Worm (Caenorhabditis elegans) whole organism, mixed stage, embryonic: ENCODE measurements around the gene sknr-1.
A peak's percentile ranks its signal among the peaks of the same experiment; 100 is the strongest.

Source experiments
- M03D4.4 ChIP-seq: sonication (generic microtip); optimal IDR thresholded peaks from 2 replicates; lab custom pipeline; 2017; ENCODE audit warnings: mild to moderate bottlenecking, missing genetic modification characterization, missing compliant biosample characterization
- bed-3 ChIP-seq: fragments of 200-800 bp; sonication (Bioruptor generic); optimal IDR thresholded peaks from 3 replicates; lab custom pipeline; 2018; ENCODE audit warnings: mild to moderate bottlenecking, missing genetic modification characterization, moderate library complexity, missing compliant biosample characterization
- blmp-1 ChIP-seq: fragments of 150-350 bp; optimal IDR thresholded peaks from 2 replicates; lab custom pipeline; 2014; ENCODE audit warnings: missing biosample characterization, missing genetic modification characterization
- ceh-39 ChIP-seq: fragments of 150-350 bp; optimal IDR thresholded peaks from 2 replicates; lab custom pipeline; 2014; ENCODE audit warnings: missing biosample characterization, missing genetic modification characterization
- ceh-83 ChIP-seq: fragments of 200-800 bp; sonication (Bioruptor generic); optimal IDR thresholded peaks from 2 replicates; lab custom pipeline; 2018; ENCODE audit warnings: mild to moderate bottlenecking, missing genetic modification characterization, missing compliant biosample characterization
- ces-1 ChIP-seq: fragments of 150-350 bp; optimal IDR thresholded peaks from 2 replicates; lab custom pipeline; 2014; ENCODE audit warnings: missing biosample characterization, missing genetic modification reagents, missing genetic modification characterization
- drap-1 ChIP-seq: fragments of 200-800 bp; sonication (Bioruptor generic); optimal IDR thresholded peaks from 3 replicates; lab custom pipeline; 2018; ENCODE audit warnings: mild to moderate bottlenecking, missing genetic modification characterization, missing compliant biosample characterization
- elt-1 ChIP-seq: sonication (generic microtip); optimal IDR thresholded peaks from 2 replicates; lab custom pipeline; 2017; ENCODE audit warnings: missing genetic modification characterization, mild to moderate bottlenecking, missing compliant biosample characterization, antibody characterized with exemption, moderate library complexity, borderline replicate concordance; ENCODE audit not compliant: insufficient read depth
- elt-3 ChIP-seq: fragments of 150-350 bp; optimal IDR thresholded peaks from 2 replicates; lab custom pipeline; 2014; ENCODE audit warnings: missing biosample characterization, missing genetic modification characterization
- flh-1 ChIP-seq: fragments of 200-800 bp; sonication (Bioruptor generic); optimal IDR thresholded peaks from 2 replicates; lab custom pipeline; 2018; ENCODE audit warnings: mild to moderate bottlenecking, missing genetic modification characterization, moderate library complexity, missing compliant biosample characterization
- ham-2 ChIP-seq: fragments of 200-800 bp; sonication (Bioruptor generic); optimal IDR thresholded peaks from 2 replicates; lab custom pipeline; 2018; ENCODE audit warnings: mild to moderate bottlenecking, missing genetic modification characterization, missing compliant biosample characterization
- hlh-1 ChIP-seq: fragments of 150-350 bp; optimal IDR thresholded peaks from 2 replicates; lab custom pipeline; 2014; ENCODE audit warnings: missing biosample characterization, missing genetic modification reagents, missing genetic modification characterization
- lin-13 ChIP-seq: fragments of 150-350 bp; optimal IDR thresholded peaks from 2 replicates; lab custom pipeline; 2014; ENCODE audit warnings: missing biosample characterization, missing genetic modification characterization
- lin-32 ChIP-seq: fragments of 200-800 bp; sonication (Bioruptor generic); optimal IDR thresholded peaks from 2 replicates; lab custom pipeline; 2018; ENCODE audit warnings: mild to moderate bottlenecking, missing genetic modification characterization, missing compliant biosample characterization
- lsy-2 ChIP-seq: fragments of 150-350 bp; optimal IDR thresholded peaks from 2 replicates; lab custom pipeline; 2014; ENCODE audit warnings: missing biosample characterization, missing genetic modification characterization
- mab-5 ChIP-seq: fragments of 150-350 bp; optimal IDR thresholded peaks from 2 replicates; lab custom pipeline; 2014; ENCODE audit warnings: missing biosample characterization, missing genetic modification characterization
- mep-1 ChIP-seq: fragments of 150-350 bp; optimal IDR thresholded peaks from 2 replicates; lab custom pipeline; 2017; ENCODE audit warnings: missing biosample characterization, missing genetic modification reagents, missing genetic modification characterization, inconsistent platforms
- mls-2 ChIP-seq: sonication (generic microtip); optimal IDR thresholded peaks from 2 replicates; lab custom pipeline; 2016; ENCODE audit warnings: mild to moderate bottlenecking, missing genetic modification characterization, moderate library complexity, missing compliant biosample characterization
- nhr-12 ChIP-seq: fragments of 150-350 bp; optimal IDR thresholded peaks from 2 replicates; lab custom pipeline; 2014; ENCODE audit warnings: missing biosample characterization, missing genetic modification characterization
- nhr-2 ChIP-seq: fragments of 150-350 bp; optimal IDR thresholded peaks from 2 replicates; lab custom pipeline; 2014; ENCODE audit warnings: missing biosample characterization, missing genetic modification characterization
- nhr-237 ChIP-seq: fragments of 150-350 bp; optimal IDR thresholded peaks from 2 replicates; lab custom pipeline; 2014; ENCODE audit warnings: missing biosample characterization, missing genetic modification characterization
- nhr-28 ChIP-seq: fragments of 150-350 bp; optimal IDR thresholded peaks from 2 replicates; lab custom pipeline; 2014; ENCODE audit warnings: missing biosample characterization, missing genetic modification characterization
- nhr-76 ChIP-seq: sonication (generic microtip); optimal IDR thresholded peaks from 2 replicates; lab custom pipeline; 2017; ENCODE audit warnings: missing biosample characterization, missing genetic modification characterization
- pha-4 ChIP-seq: fragments of 150-350 bp; optimal IDR thresholded peaks from 2 replicates; lab custom pipeline; 2018; ENCODE audit warnings: missing biosample characterization, missing genetic modification reagents, missing genetic modification characterization
- sem-2 ChIP-seq: fragments of 200-800 bp; sonication (Bioruptor generic); optimal IDR thresholded peaks from 2 replicates; lab custom pipeline; 2018; ENCODE audit warnings: mild to moderate bottlenecking, missing genetic modification characterization, missing compliant biosample characterization
- snpc-4 ChIP-seq: fragments of 150-350 bp; optimal IDR thresholded peaks from 2 replicates; lab custom pipeline; 2014; ENCODE audit warnings: missing biosample characterization, missing genetic modification characterization
- sptf-1 ChIP-seq: sonication (generic microtip); optimal IDR thresholded peaks from 2 replicates; lab custom pipeline; 2017; ENCODE audit warnings: mild to moderate bottlenecking, missing genetic modification characterization, moderate library complexity, missing compliant biosample characterization
- tbx-8 ChIP-seq: fragments of 200-800 bp; sonication (Bioruptor generic); optimal IDR thresholded peaks from 2 replicates; lab custom pipeline; 2018; ENCODE audit warnings: mild to moderate bottlenecking, missing genetic modification characterization, moderate library complexity, missing compliant biosample characterization
- unc-120 ChIP-seq: sonication (generic microtip); optimal IDR thresholded peaks from 2 replicates; lab custom pipeline; 2017; ENCODE audit warnings: missing genetic modification characterization, missing compliant biosample characterization; ENCODE audit not compliant: poor library complexity, severe bottlenecking
- unc-62 ChIP-seq: fragments of 150-350 bp; optimal IDR thresholded peaks from 2 replicates; lab custom pipeline; 2014; ENCODE audit warnings: missing biosample characterization, missing genetic modification reagents, missing genetic modification characterization
- zip-8 ChIP-seq: fragments of 150-350 bp; optimal IDR thresholded peaks from 2 replicates; lab custom pipeline; 2014; ENCODE audit warnings: missing biosample characterization, missing genetic modification characterization
- ztf-11 ChIP-seq: fragments of 150-350 bp; optimal IDR thresholded peaks from 2 replicates; lab custom pipeline; 2014; ENCODE audit warnings: missing biosample characterization, missing genetic modification characterization

The sknr-1 gene

ce11 chrV:2671155-2671554, 45.9 kb upstream of the sknr-1 start, which contains the start of gene kel-8:
kel-8 (plus strand) TSS chrV:2671455.
- TF ChIP-seq ham-2 (GFP tag; lab: Kevin White, UChicago) (no peak), lsy-2 (tag; lab: Kevin White, UChicago) (no peak), hlh-1 (no peak), mab-5 (tag; lab: Kevin White, UChicago) (no peak), sptf-1 (tag; lab: Kevin White, UChicago) (no peak), nhr-2 (tag; lab: Kevin White, UChicago) (no peak), M03D4.4 (tag; lab: Kevin White, UChicago) (no peak), elt-1 (no peak), pha-4 (no peak), drap-1 (GFP tag; lab: Kevin White, UChicago) (no peak), unc-120 (no peak), snpc-4 (tag; lab: Kevin White, UChicago) (no peak), ces-1 (GFP tag; lab: Kevin White, UChicago) (no peak), nhr-76 (no peak), blmp-1 (tag; lab: Kevin White, UChicago) (no peak), nhr-237 (tag; lab: Kevin White, UChicago) (no peak), ceh-39 (tag; lab: Kevin White, UChicago) (no peak)

- TF ChIP-seq ceh-83 (no peak), nhr-28 (tag; lab: Kevin White, UChicago) (no peak), nhr-237 (tag; lab: Kevin White, UChicago) (no peak), ham-2 (GFP tag; lab: Kevin White, UChicago) (no peak), tbx-8 (GFP tag; lab: Kevin White, UChicago) (no peak), mls-2 (tag; lab: Kevin White, UChicago) (no peak), nhr-2 (tag; lab: Kevin White, UChicago) (no peak), pha-4 (no peak), unc-120 (no peak), hlh-1 (no peak), flh-1 (GFP tag; lab: Kevin White, UChicago) (no peak), elt-1 (no peak), sem-2 (GFP tag; lab: Kevin White, UChicago) (no peak), zip-8 (tag; lab: Kevin White, UChicago) (no peak), M03D4.4 (tag; lab: Kevin White, UChicago) (no peak), ces-1 (GFP tag; lab: Kevin White, UChicago) (no peak), sptf-1 (tag; lab: Kevin White, UChicago) (no peak)
These were observed 41.3 kb upstream of the sknr-1 start, which contains the start of gene W02G9.4 for ce11 chrV:2666600-2666999. W02G9.4 (plus strand) TSS chrV:2666900.

DNA sequence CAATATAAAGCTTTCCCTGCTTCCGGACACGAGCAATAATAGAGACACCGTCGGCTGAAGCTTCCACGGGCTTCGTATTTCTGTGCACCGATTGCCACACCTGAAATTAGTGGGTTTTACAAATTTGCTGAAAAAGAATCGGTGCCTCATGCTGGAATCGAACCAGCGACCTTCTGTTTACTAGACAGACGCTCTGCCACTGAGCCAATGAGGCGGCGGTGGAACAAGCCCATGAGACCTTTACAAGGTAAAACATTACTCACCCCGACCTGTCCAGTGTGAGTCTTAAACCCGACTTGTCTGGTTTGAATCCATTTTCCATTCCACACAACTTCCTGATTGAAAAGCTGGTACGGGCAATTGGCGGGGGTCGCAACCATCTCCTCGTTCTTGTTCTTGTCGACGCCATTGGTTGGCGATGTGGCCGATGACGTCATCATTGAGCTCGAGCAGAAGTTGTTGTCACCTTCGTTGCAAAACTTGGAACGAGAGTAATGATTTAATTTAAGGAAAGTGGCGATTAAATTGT, 39.3 kb upstream of the sknr-1 start, which contains the start of gene ndx-2:
ndx-2 (minus strand) TSS at position 479 of the 529 bp plus-strand sequence.
- TF ChIP-seq sptf-1 (tag; lab: Kevin White, UChicago) (no peak), zip-8 (tag; lab: Kevin White, UChicago) (peak; percentile 64), nhr-12 (tag; lab: Kevin White, UChicago) (no peak)
- TF ChIP-seq, all 35 proteins: peak for 1

ce11 chrV:2660457-2660856, 35.2 kb upstream of the sknr-1 start:
- no peak for TF ChIP-seq ceh-39 (tag; lab: Kevin White, UChicago)
- no peak for TF ChIP-seq pha-4
- TF ChIP-seq unc-120: no peak
- no peak for TF ChIP-seq bed-3
- no peak for TF ChIP-seq lin-13
- no peak for TF ChIP-seq nhr-2 (tag; lab: Kevin White, UChicago)
- TF ChIP-seq lin-32: no peak
- TF ChIP-seq mep-1 (tag; lab: Kevin White, UChicago): no peak
- TF ChIP-seq ces-1 (GFP tag; lab: Kevin White, UChicago): no peak
- no peak for TF ChIP-seq tbx-8 (GFP tag; lab: Kevin White, UChicago)
- no peak for TF ChIP-seq ztf-11 (tag; lab: Kevin White, UChicago)
- no peak for TF ChIP-seq lsy-2 (tag; lab: Kevin White, UChicago)
- TF ChIP-seq elt-3 (tag; lab: Kevin White, UChicago): no peak
- no peak for TF ChIP-seq M03D4.4 (tag; lab: Kevin White, UChicago)

ce11 chrV:2657682-2658081, 32.4 kb upstream of the sknr-1 start:
- TF ChIP-seq hlh-1 (no peak), lin-13 (no peak), elt-3 (tag; lab: Kevin White, UChicago) (no peak), nhr-28 (tag; lab: Kevin White, UChicago) (no peak), ces-1 (GFP tag; lab: Kevin White, UChicago) (no peak), nhr-76 (no peak), ceh-39 (tag; lab: Kevin White, UChicago) (no peak), unc-62 (GFP tag; lab: Kevin White, UChicago) (no peak), elt-1 (no peak), snpc-4 (tag; lab: Kevin White, UChicago) (no peak), ztf-11 (tag; lab: Kevin White, UChicago) (no peak), unc-120 (no peak), zip-8 (tag; lab: Kevin White, UChicago) (no peak)
